Worm (Caenorhabditis elegans): ENCODE data around the gene josd-1.

Gene josd-1

DNA sequence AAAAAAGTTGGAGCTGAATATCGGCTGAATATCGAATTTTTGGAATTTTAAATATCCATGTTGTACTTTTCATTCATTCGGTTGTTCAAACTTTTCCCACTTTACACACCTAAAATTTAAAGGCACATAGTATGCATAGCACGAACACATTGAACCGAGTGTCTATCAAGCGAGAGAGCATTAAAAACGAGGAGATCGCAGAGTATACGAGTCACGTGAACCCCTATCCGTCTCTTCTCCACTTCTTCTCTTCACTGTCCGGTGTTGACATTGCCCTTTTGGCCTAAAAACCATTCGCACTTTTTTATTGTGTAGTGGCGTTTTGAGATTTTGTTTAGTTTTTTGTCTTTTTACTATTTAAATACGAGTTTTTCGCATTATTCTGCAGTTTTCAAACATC is 32.0 kb upstream of the josd-1 start:
- TF ChIP-seq tbx-37 (GFP tag; conservative IDR thresholded peaks at IDR 0.05) (no peak), scrt-1 (GFP tag; IDR thresholded peaks at IDR 0.05) (no peak), aly-1 (tag; optimal IDR thresholded peaks at IDR 0.05) (no peak), ceh-36 (tag; optimal IDR thresholded peaks at IDR 0.05) (no peak), tbx-11 (GFP tag; IDR thresholded peaks at IDR 0.05) (no peak), hmg-4 (GFP tag; optimal IDR thresholded peaks at IDR 0.05) (no peak), sea-1 (GFP tag; conservative IDR thresholded peaks at IDR 0.05) (no peak), pes-1 (GFP tag; IDR thresholded peaks at IDR 0.05) (no peak), F13C5.2 (tag; optimal IDR thresholded peaks at IDR 0.05) (no peak), ama-1 (optimal IDR thresholded peaks at IDR 0.05) (no peak), hnd-1 (tag; optimal IDR thresholded peaks at IDR 0.05) (no peak), hmbx-1 (tag; optimal IDR thresholded peaks at IDR 0.05) (no peak), ceh-13 (GFP tag; optimal IDR thresholded peaks at IDR 0.05) (no peak), flt-1 (GFP tag; IDR thresholded peaks at IDR 0.05) (no peak), ets-7 (tag; optimal IDR thresholded peaks at IDR 0.05) (no peak)

- TF ChIP-seq F13C5.2 (tag; optimal IDR thresholded peaks at IDR 0.05): peak; percentile 22
- no peak for TF ChIP-seq hmg-4 (GFP tag; optimal IDR thresholded peaks at IDR 0.05)
These were observed 31.4 kb upstream of the josd-1 start, which contains the start of gene Y71H2AM.3 for ce11 chrIII:2805084-2805483. TSS of gene Y71H2AM.3 (plus strand) at chrIII:2805430.

DNA sequence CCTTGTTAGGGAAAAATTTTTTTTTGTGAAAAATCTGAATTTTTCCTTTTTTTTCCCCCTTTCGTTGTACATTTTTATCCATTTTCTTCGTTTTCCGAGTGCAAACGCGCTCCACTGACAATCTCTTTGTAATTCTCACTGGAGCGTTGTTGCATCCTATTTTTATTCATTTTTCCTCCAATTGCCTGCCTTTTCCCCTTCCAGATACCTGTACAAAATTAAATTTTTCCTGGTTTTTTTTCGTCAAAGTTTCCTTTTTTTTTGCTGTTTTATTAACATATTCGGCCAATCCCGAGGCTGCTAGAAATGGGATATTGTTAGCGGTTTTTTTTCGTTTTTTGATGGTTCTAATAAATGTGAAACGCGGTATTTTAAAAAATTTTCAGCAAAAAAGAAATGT is 25.0 kb upstream of the josd-1 start:
- TF ChIP-seq sea-1 (GFP tag; conservative IDR thresholded peaks at IDR 0.05) (peak; percentile 49; the same call in 1 of the 2 replicates), pes-1 (GFP tag; IDR thresholded peaks at IDR 0.05) (0 out of 2 replicates have a peak, but pooled peaks have one; percentile 9), tbx-11 (GFP tag; IDR thresholded peaks at IDR 0.05) (0 out of 2 replicates have a peak, but pooled peaks have one; percentile 19), tbx-37 (GFP tag; conservative IDR thresholded peaks at IDR 0.05) (no peak)

- TF ChIP-seq tra-4 (tag; optimal IDR thresholded peaks at IDR 0.05): no peak
These were observed 21.4 kb upstream of the josd-1 start, which contains the start of gene tufm-1 for ce11 chrIII:2814919-2815554. TSS of gene tufm-1 (minus strand) at chrIII:2814969.

DNA sequence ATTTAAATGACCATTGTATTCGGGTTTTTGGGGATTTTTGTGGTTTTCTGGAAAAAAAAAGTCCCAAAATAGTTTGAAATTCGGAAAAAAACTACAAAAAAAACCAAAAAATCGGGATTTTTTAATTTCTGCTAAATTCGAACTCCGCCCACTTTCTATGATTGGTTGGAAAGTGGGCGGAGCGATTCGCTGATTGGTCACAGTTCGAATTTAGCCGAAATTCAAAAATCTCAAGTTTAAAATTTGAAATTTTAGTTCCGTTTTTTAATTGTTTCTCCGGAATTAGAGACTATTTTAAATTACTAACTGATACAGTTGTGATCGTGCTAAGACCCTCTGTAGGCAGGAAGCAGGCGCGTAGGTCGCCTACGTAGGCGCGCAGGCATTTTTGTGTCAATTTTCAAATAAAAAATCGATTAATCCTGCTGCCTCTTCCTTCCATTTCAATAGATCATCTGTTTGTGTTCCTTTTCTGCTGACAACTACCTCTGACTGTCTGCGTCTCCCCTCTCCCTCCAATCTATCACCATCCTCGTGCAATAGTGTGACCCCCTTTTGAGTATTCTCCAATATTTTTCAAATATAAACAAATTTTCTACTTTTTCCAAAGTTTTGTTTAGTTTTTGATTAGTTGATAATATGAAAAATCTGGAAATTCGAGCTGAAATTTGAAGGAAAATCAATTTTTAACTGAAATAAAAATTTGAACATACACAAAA is 20.1 kb upstream of the josd-1 start:
- no peak for TF ChIP-seq hmbx-1 (tag; optimal IDR thresholded peaks at IDR 0.05)
- TF ChIP-seq scrt-1 (GFP tag; IDR thresholded peaks at IDR 0.05): no peak
- TF ChIP-seq F13C5.2 (tag; optimal IDR thresholded peaks at IDR 0.05): no peak
- no peak for TF ChIP-seq hnd-1 (tag; optimal IDR thresholded peaks at IDR 0.05)

ce11 chrIII:2817847-2818246 is 18.6 kb upstream of the josd-1 start:
- TF ChIP-seq tbx-37 (GFP tag; conservative IDR thresholded peaks at IDR 0.05): no peak
- no peak for TF ChIP-seq hnd-1 (tag; optimal IDR thresholded peaks at IDR 0.05)
- no peak for TF ChIP-seq ceh-36 (tag; optimal IDR thresholded peaks at IDR 0.05)
- no peak for TF ChIP-seq flt-1 (GFP tag; IDR thresholded peaks at IDR 0.05)
- TF ChIP-seq ceh-13 (GFP tag; optimal IDR thresholded peaks at IDR 0.05): no peak
- TF ChIP-seq hmg-4 (GFP tag; optimal IDR thresholded peaks at IDR 0.05): no peak
- TF ChIP-seq pes-1 (GFP tag; IDR thresholded peaks at IDR 0.05): no peak
- TF ChIP-seq tbx-11 (GFP tag; IDR thresholded peaks at IDR 0.05): no peak
- no peak for TF ChIP-seq tra-4 (tag; optimal IDR thresholded peaks at IDR 0.05)
- no peak for TF ChIP-seq ets-7 (tag; optimal IDR thresholded peaks at IDR 0.05)
- TF ChIP-seq B0310.2 (tag; optimal IDR thresholded peaks at IDR 0.05): no peak
- no peak for TF ChIP-seq sea-1 (GFP tag; conservative IDR thresholded peaks at IDR 0.05)
- no peak for TF ChIP-seq scrt-1 (GFP tag; IDR thresholded peaks at IDR 0.05)
- no peak for TF ChIP-seq F13C5.2 (tag; optimal IDR thresholded peaks at IDR 0.05)

ce11 chrIII:2818980-2819379 is 17.5 kb upstream of the josd-1 start, which contains the start of gene pipp-4P:
TSS of gene pipp-4P (plus strand) at chrIII:2819280.
- TF ChIP-seq ceh-36 (tag; optimal IDR thresholded peaks at IDR 0.05) (no peak), B0310.2 (tag; optimal IDR thresholded peaks at IDR 0.05) (no peak), pes-1 (GFP tag; IDR thresholded peaks at IDR 0.05) (no peak), ama-1 (optimal IDR thresholded peaks at IDR 0.05) (no peak), aly-1 (tag; optimal IDR thresholded peaks at IDR 0.05) (no peak), sea-1 (GFP tag; conservative IDR thresholded peaks at IDR 0.05) (no peak), flt-1 (GFP tag; IDR thresholded peaks at IDR 0.05) (no peak), hnd-1 (tag; optimal IDR thresholded peaks at IDR 0.05) (no peak), hmbx-1 (tag; optimal IDR thresholded peaks at IDR 0.05) (no peak), ceh-13 (GFP tag; optimal IDR thresholded peaks at IDR 0.05) (no peak), scrt-1 (GFP tag; IDR thresholded peaks at IDR 0.05) (no peak), tbx-37 (GFP tag; conservative IDR thresholded peaks at IDR 0.05) (no peak), hmg-4 (GFP tag; optimal IDR thresholded peaks at IDR 0.05) (no peak), tra-4 (tag; optimal IDR thresholded peaks at IDR 0.05) (no peak), ets-7 (tag; optimal IDR thresholded peaks at IDR 0.05) (no peak), F13C5.2 (tag; optimal IDR thresholded peaks at IDR 0.05) (no peak), tbx-11 (GFP tag; IDR thresholded peaks at IDR 0.05) (no peak)

ce11 chrIII:2826770-2827169 is 9.7 kb upstream of the josd-1 start, which contains the start of gene Y71H2AM.1:
TSS of gene Y71H2AM.1 (plus strand) at chrIII:2827070.
- TF ChIP-seq ceh-36 (tag; optimal IDR thresholded peaks at IDR 0.05) (no peak), scrt-1 (GFP tag; IDR thresholded peaks at IDR 0.05) (no peak), pes-1 (GFP tag; IDR thresholded peaks at IDR 0.05) (no peak), ceh-13 (GFP tag; optimal IDR thresholded peaks at IDR 0.05) (no peak), hmbx-1 (tag; optimal IDR thresholded peaks at IDR 0.05) (no peak), ama-1 (optimal IDR thresholded peaks at IDR 0.05) (no peak), tra-4 (tag; optimal IDR thresholded peaks at IDR 0.05) (no peak), B0310.2 (tag; optimal IDR thresholded peaks at IDR 0.05) (no peak), hmg-4 (GFP tag; optimal IDR thresholded peaks at IDR 0.05) (no peak), aly-1 (tag; optimal IDR thresholded peaks at IDR 0.05) (no peak), tbx-37 (GFP tag; conservative IDR thresholded peaks at IDR 0.05) (no peak), tbx-11 (GFP tag; IDR thresholded peaks at IDR 0.05) (no peak), sea-1 (GFP tag; conservative IDR thresholded peaks at IDR 0.05) (no peak), flt-1 (GFP tag; IDR thresholded peaks at IDR 0.05) (no peak)

All from whole organism, early embryonic.